Fruit fly (Drosophila melanogaster) whole organism, adult: Measurements from ENCODE around the gene CG5346.

Source experiments
- CG11617 ChIP-seq: fragments of 200-800 bp; sonication (Bioruptor generic); optimal IDR thresholded peaks from 2 replicates; lab custom pipeline; 2017; ENCODE audit warnings: mild to moderate bottlenecking, missing biosample characterization, missing genetic modification reagents, missing genetic modification characterization
- CG5204 ChIP-seq: fragments of 200-800 bp; sonication (Bioruptor generic); optimal IDR thresholded peaks from 2 replicates; lab custom pipeline; 2016; ENCODE audit warnings: missing biosample characterization, missing genetic modification characterization
- CG7045 ChIP-seq: fragments of 200-800 bp; sonication (Bioruptor generic); optimal IDR thresholded peaks from 2 replicates; lab custom pipeline; 2017; ENCODE audit warnings: missing biosample characterization, mild to moderate bottlenecking, missing genetic modification characterization
- CG7101 ChIP-seq: fragments of 200-800 bp; sonication (Bioruptor generic); optimal IDR thresholded peaks from 2 replicates; lab custom pipeline; 2018; ENCODE audit warnings: missing biosample characterization, mild to moderate bottlenecking, missing genetic modification characterization, moderate library complexity
- cnc ChIP-seq, 2 experiments: fragments of >200 bp; optimal IDR thresholded peaks; 2 replicates each; lab custom pipeline; 2017
- tj ChIP-seq: fragments of 200-800 bp; sonication (Bioruptor generic); optimal IDR thresholded peaks from 3 replicates; lab custom pipeline; 2017; ENCODE audit warnings: missing biosample characterization, mild to moderate bottlenecking, missing genetic modification characterization, moderate library complexity

- no peak for TF ChIP-seq CG7101 (tag; lab: Kevin White, UChicago)
- TF ChIP-seq CG5204 (GFP tag; lab: Kevin White, UChicago) = no peak
- peak; percentile 78 for TF ChIP-seq CG7045 (GFP tag; lab: Kevin White, UChicago)
- no peak for TF ChIP-seq cnc (optimal IDR thresholded peaks at IDR 0.05; lab: Kevin White, UChicago)
- no peak for TF ChIP-seq tj (GFP tag; lab: Kevin White, UChicago)
- TF ChIP-seq CG11617 (GFP tag; lab: Kevin White, UChicago) = no peak
Observed at dm6 chr3R:22494523-22495309, 33.7 kb downstream of the CG5346 start.
